Worm (Caenorhabditis elegans): ENCODE results near the gene efl-2.

DNA sequence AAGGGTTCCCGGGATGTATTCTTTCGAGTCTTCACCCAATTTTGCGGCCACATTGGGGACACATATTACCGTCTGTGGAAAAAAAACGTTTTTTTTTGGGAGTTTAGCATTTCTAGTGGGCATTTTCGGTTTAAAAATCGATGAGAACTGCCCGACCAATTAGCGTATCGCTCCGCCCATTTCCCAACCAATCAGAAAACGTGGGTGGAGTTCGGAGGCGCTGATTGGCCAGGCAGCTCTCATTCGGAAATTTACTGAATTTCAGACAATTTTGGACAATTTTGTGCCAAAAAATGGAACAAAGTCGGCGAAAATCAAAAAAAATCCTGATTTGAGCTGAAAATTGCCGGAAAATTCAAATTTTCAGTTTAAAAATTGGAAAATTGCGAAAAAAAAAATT lies 40.7 kb downstream of the efl-2 start:
- no peak for TF ChIP-seq ama-1 (optimal IDR thresholded peaks at IDR 0.05)
- no peak for TF ChIP-seq skn-1 (tag; optimal IDR thresholded peaks at IDR 0.05)
- no peak for TF ChIP-seq lin-39 (tag; optimal IDR thresholded peaks at IDR 0.05)
- no peak for TF ChIP-seq nhr-76 (tag; optimal IDR thresholded peaks at IDR 0.05)
- TF ChIP-seq unc-62 (GFP tag; optimal IDR thresholded peaks at IDR 0.05): no peak
- no peak for TF ChIP-seq ceh-9 (tag; optimal IDR thresholded peaks at IDR 0.05)
- TF ChIP-seq snpc-4 (tag; optimal IDR thresholded peaks at IDR 0.05): no peak
